Fruit fly (Drosophila melanogaster) S2 (cell line): ENCODE data around the gene eIF3f1.

Source experiments
- CG8478 ChIP-seq: fragments of >200 bp; optimal IDR thresholded peaks from 2 replicates; lab custom pipeline; 2018
- CTCF ChIP-seq, 2 experiments: fragments of >200 bp; optimal IDR thresholded peaks; 2 replicates each; lab custom pipeline; 2018

dm6 chr3R:4687207-4687606 lies 26.8 kb downstream of the eIF3f1 start:
- TF ChIP-seq CTCF (optimal IDR thresholded peaks at IDR 0.05; lab: Kevin White, UChicago) (no peak), CG8478 (lab: Kevin White, UChicago) (no peak)
